Worm (Caenorhabditis elegans) whole organism, L3 larva: ENCODE measurements around the gene sqst-4.

Experiments
- R02D3.7 ChIP-seq: fragments of 150-350 bp; optimal IDR thresholded peaks from 2 replicates; lab custom pipeline; 2014; ENCODE audit warnings: missing biosample characterization, missing genetic modification characterization
- ceh-16 ChIP-seq: sonication (generic microtip); optimal IDR thresholded peaks from 2 replicates; lab custom pipeline; 2017; ENCODE audit warnings: missing biosample characterization, missing genetic modification characterization
- ceh-28 ChIP-seq: fragments of 150-350 bp; optimal IDR thresholded peaks from 2 replicates; lab custom pipeline; 2014; ENCODE audit warnings: missing biosample characterization, missing genetic modification reagents, missing genetic modification characterization
- egl-27 ChIP-seq: sonication (generic microtip); optimal IDR thresholded peaks from 4 replicates; lab custom pipeline; 2017; ENCODE audit warnings: missing biosample characterization, missing genetic modification reagents, missing genetic modification characterization
- egl-5 ChIP-seq: fragments of 150-350 bp; optimal IDR thresholded peaks from 2 replicates; lab custom pipeline; 2017; ENCODE audit warnings: missing biosample characterization, missing genetic modification reagents, missing genetic modification characterization, inconsistent platforms
- elt-2 ChIP-seq: sonication (generic microtip); optimal IDR thresholded peaks from 2 replicates; lab custom pipeline; 2016; ENCODE audit warnings: missing genetic modification reagents, mild to moderate bottlenecking, missing genetic modification characterization, missing compliant biosample characterization
- elt-3 ChIP-seq, 3 experiments: fragments of 150-350 bp in 1 of 3; sonication (generic microtip) in 2 of 3; optimal IDR thresholded peaks; 2 replicates in 2 of 3; 4 replicates in 1 of 3; lab custom pipeline; 2014 to 2017; ENCODE audit warnings: missing biosample characterization in 3 of 3, missing genetic modification characterization in 3 of 3
- eor-1 ChIP-seq, 2 experiments: fragments of 150-350 bp; optimal IDR thresholded peaks; 2 replicates each; lab custom pipeline; 2014 to 2018; ENCODE audit warnings: missing biosample characterization in 2 of 2, missing genetic modification characterization in 2 of 2
- fkh-10 ChIP-seq: sonication (generic microtip); optimal IDR thresholded peaks from 2 replicates; lab custom pipeline; 2017; ENCODE audit warnings: missing biosample characterization, missing genetic modification reagents, missing genetic modification characterization
- jun-1 ChIP-seq: fragments of 150-350 bp; optimal IDR thresholded peaks from 2 replicates; lab custom pipeline; 2014; ENCODE audit warnings: missing biosample characterization, missing genetic modification reagents, missing genetic modification characterization
- lin-15B ChIP-seq: fragments of 150-350 bp; optimal IDR thresholded peaks from 2 replicates; lab custom pipeline; 2014; ENCODE audit warnings: missing biosample characterization, missing genetic modification characterization
- mdl-1 ChIP-seq: fragments of 150-350 bp; optimal IDR thresholded peaks from 2 replicates; lab custom pipeline; 2014; ENCODE audit warnings: missing biosample characterization, missing genetic modification characterization
- mml-1 ChIP-seq: fragments of 150-350 bp; sonication (generic microtip); optimal IDR thresholded peaks from 3 replicates; lab custom pipeline; 2014; ENCODE audit warnings: missing biosample characterization, missing genetic modification characterization
- nfya-1 ChIP-seq: sonication (generic microtip); optimal IDR thresholded peaks from 2 replicates; lab custom pipeline; 2017; ENCODE audit warnings: missing genetic modification characterization, mild to moderate bottlenecking, missing compliant biosample characterization, antibody characterized with exemption, moderate library complexity; ENCODE audit not compliant: insufficient read depth
- nhr-11 ChIP-seq: fragments of 150-350 bp; optimal IDR thresholded peaks from 2 replicates; lab custom pipeline; 2014; ENCODE audit warnings: missing biosample characterization, missing genetic modification characterization
- nhr-237 ChIP-seq: fragments of 150-350 bp; optimal IDR thresholded peaks from 2 replicates; lab custom pipeline; 2014; ENCODE audit warnings: missing biosample characterization, missing genetic modification characterization
- nhr-25 ChIP-seq: sonication (generic microtip); optimal IDR thresholded peaks from 2 replicates; lab custom pipeline; 2017; ENCODE audit warnings: missing biosample characterization, missing genetic modification characterization
- nhr-28 ChIP-seq: fragments of 150-350 bp; optimal IDR thresholded peaks from 2 replicates; lab custom pipeline; 2014; ENCODE audit warnings: missing biosample characterization, missing genetic modification characterization
- nhr-43 ChIP-seq: sonication (generic microtip); optimal IDR thresholded peaks from 2 replicates; lab custom pipeline; 2016; ENCODE audit warnings: mild to moderate bottlenecking, missing genetic modification characterization, missing compliant biosample characterization; ENCODE audit not compliant: poor library complexity, severe bottlenecking
- nhr-67 ChIP-seq: fragments of 150-350 bp; optimal IDR thresholded peaks from 2 replicates; lab custom pipeline; 2014; ENCODE audit warnings: missing biosample characterization, missing genetic modification characterization
- nhr-77 ChIP-seq: fragments of 150-350 bp; optimal IDR thresholded peaks from 2 replicates; lab custom pipeline; 2014; ENCODE audit warnings: missing biosample characterization, missing genetic modification characterization
- pha-4 ChIP-seq: fragments of 150-350 bp; optimal IDR thresholded peaks from 2 replicates; lab custom pipeline; 2014; ENCODE audit warnings: missing biosample characterization, missing genetic modification reagents, missing genetic modification characterization
- pqm-1 ChIP-seq: fragments of 150-350 bp; optimal IDR thresholded peaks from 2 replicates; lab custom pipeline; 2017; ENCODE audit warnings: missing biosample characterization, missing genetic modification characterization, inconsistent platforms
- skn-1 ChIP-seq: fragments of 150-350 bp; optimal IDR thresholded peaks from 2 replicates; lab custom pipeline; 2014; ENCODE audit warnings: missing biosample characterization, missing genetic modification characterization
- snpc-4 ChIP-seq: fragments of 150-350 bp; optimal IDR thresholded peaks from 2 replicates; lab custom pipeline; 2014; ENCODE audit warnings: missing biosample characterization, missing genetic modification characterization
- tbx-2 ChIP-seq: sonication (generic microtip); optimal IDR thresholded peaks from 2 replicates; lab custom pipeline; 2016; ENCODE audit warnings: mild to moderate bottlenecking, missing genetic modification characterization, missing compliant biosample characterization
- unc-39 ChIP-seq: sonication (generic microtip); optimal IDR thresholded peaks from 4 replicates; lab custom pipeline; 2017; ENCODE audit warnings: missing biosample characterization, missing genetic modification characterization
- zag-1 ChIP-seq: fragments of 150-350 bp; optimal IDR thresholded peaks from 2 replicates; lab custom pipeline; 2014; ENCODE audit warnings: missing biosample characterization, missing genetic modification characterization

sqst-4 gene

ce11 chrV:16471995-16472563, 16.2 kb upstream of the sqst-4 start, which contains the start of gene srw-35:
Gene srw-35 (plus strand): TSS chrV:16472513.
- TF ChIP-seq ceh-28 (tag; lab: Kevin White, UChicago) = no peak
- no peak for TF ChIP-seq tbx-2 (tag; lab: Kevin White, UChicago)

ce11 chrV:16479275-16479674, 9.0 kb upstream of the sqst-4 start, which contains the start of gene T08G3.11:
Gene T08G3.11 (minus strand): TSS chrV:16479375.
- TF ChIP-seq mml-1 (tag; lab: Kevin White, UChicago) = no peak
- no peak for TF ChIP-seq nhr-237 (tag; lab: Kevin White, UChicago)
- TF ChIP-seq nhr-28 = no peak
- no peak for TF ChIP-seq egl-5 (tag; lab: Kevin White, UChicago)
- no peak for TF ChIP-seq pha-4 (tag; lab: Kevin White, UChicago)
- no peak for TF ChIP-seq elt-2 (tag; lab: Kevin White, UChicago)
- no peak for TF ChIP-seq nhr-43
- no peak for TF ChIP-seq ceh-28 (tag; lab: Kevin White, UChicago)
- TF ChIP-seq R02D3.7 (tag; lab: Kevin White, UChicago) = no peak
- no peak for TF ChIP-seq egl-27 (tag; lab: Kevin White, UChicago)
- no peak for TF ChIP-seq nhr-11 (tag; lab: Kevin White, UChicago)
- TF ChIP-seq snpc-4 (tag; lab: Kevin White, UChicago) = no peak
- TF ChIP-seq fkh-10 (GFP tag; lab: Kevin White, UChicago) = no peak

- no peak for TF ChIP-seq snpc-4 (tag; lab: Kevin White, UChicago)
- no peak for TF ChIP-seq skn-1 (tag; lab: Kevin White, UChicago)
- TF ChIP-seq nhr-67 (tag; lab: Kevin White, UChicago) = no peak
- TF ChIP-seq zag-1 (tag; lab: Kevin White, UChicago) = no peak
- no peak for TF ChIP-seq nhr-77 (tag; lab: Kevin White, UChicago)
- no peak for TF ChIP-seq eor-1 (tag; optimal IDR thresholded peaks at IDR 0.05; lab: Kevin White, UChicago)
- no peak for TF ChIP-seq nfya-1
Observed at ce11 chrV:16480919-16481630, 7.2 kb upstream of the sqst-4 start, which contains the start of the genes F57E7.4 and spig-6. Gene F57E7.4 (minus strand): TSS chrV:16481019. Gene spig-6 (plus strand): TSS chrV:16481580.

- no peak for TF ChIP-seq nhr-237 (tag; lab: Kevin White, UChicago)
- TF ChIP-seq elt-3 (tag; optimal IDR thresholded peaks at IDR 0.05; lab: Kevin White, UChicago) = no peak
- no peak for TF ChIP-seq ceh-28 (tag; lab: Kevin White, UChicago)
- TF ChIP-seq pha-4 (tag; lab: Kevin White, UChicago) = no peak
- no peak for TF ChIP-seq unc-39 (tag; lab: Kevin White, UChicago)
- no peak for TF ChIP-seq jun-1 (tag; lab: Kevin White, UChicago)
- no peak for TF ChIP-seq pqm-1 (tag; lab: Kevin White, UChicago)
Observed at ce11 chrV:16483044-16483443, 5.2 kb upstream of the sqst-4 start, which contains the start of gene F57E7.2. Gene F57E7.2 (minus strand): TSS chrV:16483144.

ce11 chrV:16483681-16484080, 4.6 kb upstream of the sqst-4 start, which contains the start of gene srh-139:
Gene srh-139 (plus strand): TSS chrV:16483981.
- TF ChIP-seq nhr-77 (tag; lab: Kevin White, UChicago) = no peak
- TF ChIP-seq lin-15B = no peak
- TF ChIP-seq nhr-11 (tag; lab: Kevin White, UChicago) = no peak
- TF ChIP-seq nhr-43 = no peak
- TF ChIP-seq ceh-16 (tag; lab: Kevin White, UChicago) = no peak
- no peak for TF ChIP-seq nhr-25 (tag; lab: Kevin White, UChicago)
- TF ChIP-seq tbx-2 (tag; lab: Kevin White, UChicago) = no peak
- TF ChIP-seq R02D3.7 (tag; lab: Kevin White, UChicago) = no peak
- TF ChIP-seq mdl-1 (tag; lab: Kevin White, UChicago) = no peak

ce11 chrV:16487474-16487873, 798 bp upstream of the sqst-4 start, which contains the start of gene Y32B12A.5:
Gene Y32B12A.5 (minus strand): TSS chrV:16487574.
- peak; percentile 10 for TF ChIP-seq elt-2 (tag; lab: Kevin White, UChicago)
- no peak for TF ChIP-seq lin-15B
